Worm (Caenorhabditis elegans): ENCODE data around the gene nhr-232.

nhr-232 gene

ce11 chrV:10292819-10293357, 36.9 kb downstream of the nhr-232 start, which contains the start of gene col-149:
Gene col-149, minus strand, starts transcription at chrV:10292869.
- TF ChIP-seq aly-1 (tag; optimal IDR thresholded peaks at IDR 0.05) (no peak), B0310.2 (tag; optimal IDR thresholded peaks at IDR 0.05) (no peak), tbx-37 (GFP tag; conservative IDR thresholded peaks at IDR 0.05) (no peak), hmg-4 (GFP tag; optimal IDR thresholded peaks at IDR 0.05) (no peak), flt-1 (GFP tag; IDR thresholded peaks at IDR 0.05) (no peak)

- TF ChIP-seq scrt-1 (GFP tag; IDR thresholded peaks at IDR 0.05) = no peak
These were observed 38.6 kb downstream of the nhr-232 start, which contains the start of gene col-150 for ce11 chrV:10294549-10294948. Gene col-150, minus strand, starts transcription at chrV:10294649.

ce11 chrV:10297099-10297498, 41.1 kb downstream of the nhr-232 start, which contains the start of gene B0024.4:
Gene B0024.4, plus strand, starts transcription at chrV:10297399.
- TF ChIP-seq ama-1 (optimal IDR thresholded peaks at IDR 0.05) = no peak
- TF ChIP-seq scrt-1 (GFP tag; IDR thresholded peaks at IDR 0.05) = no peak
- no peak for TF ChIP-seq tbx-11 (GFP tag; IDR thresholded peaks at IDR 0.05)
- TF ChIP-seq hmg-4 (GFP tag; optimal IDR thresholded peaks at IDR 0.05) = no peak
- no peak for TF ChIP-seq sea-1 (GFP tag; conservative IDR thresholded peaks at IDR 0.05)
- TF ChIP-seq ceh-36 (tag; optimal IDR thresholded peaks at IDR 0.05) = no peak
- TF ChIP-seq pes-1 (GFP tag; IDR thresholded peaks at IDR 0.05) = no peak
- TF ChIP-seq flt-1 (GFP tag; IDR thresholded peaks at IDR 0.05) = no peak
- TF ChIP-seq tbx-37 (GFP tag; conservative IDR thresholded peaks at IDR 0.05) = no peak
- TF ChIP-seq B0310.2 (tag; optimal IDR thresholded peaks at IDR 0.05) = no peak
- no peak for TF ChIP-seq ceh-13 (GFP tag; optimal IDR thresholded peaks at IDR 0.05)
- TF ChIP-seq F13C5.2 (tag; optimal IDR thresholded peaks at IDR 0.05) = no peak
- no peak for TF ChIP-seq hmbx-1 (tag; optimal IDR thresholded peaks at IDR 0.05)
- TF ChIP-seq aly-1 (tag; optimal IDR thresholded peaks at IDR 0.05) = no peak

- TF ChIP-seq hmbx-1 (tag; optimal IDR thresholded peaks at IDR 0.05) = no peak
- no peak for TF ChIP-seq tbx-11 (GFP tag; IDR thresholded peaks at IDR 0.05)
- TF ChIP-seq hnd-1 (tag; optimal IDR thresholded peaks at IDR 0.05) = no peak
- TF ChIP-seq sea-1 (GFP tag; conservative IDR thresholded peaks at IDR 0.05) = no peak
- TF ChIP-seq tbx-37 (GFP tag; conservative IDR thresholded peaks at IDR 0.05) = no peak
- TF ChIP-seq F13C5.2 (tag; optimal IDR thresholded peaks at IDR 0.05) = no peak
- no peak for TF ChIP-seq tra-4 (tag; optimal IDR thresholded peaks at IDR 0.05)
- TF ChIP-seq hmg-4 (GFP tag; optimal IDR thresholded peaks at IDR 0.05) = no peak
- TF ChIP-seq ceh-13 (GFP tag; optimal IDR thresholded peaks at IDR 0.05) = no peak
- no peak for TF ChIP-seq flt-1 (GFP tag; IDR thresholded peaks at IDR 0.05)
- TF ChIP-seq ets-7 (tag; optimal IDR thresholded peaks at IDR 0.05) = no peak
- no peak for TF ChIP-seq B0310.2 (tag; optimal IDR thresholded peaks at IDR 0.05)
- TF ChIP-seq aly-1 (tag; optimal IDR thresholded peaks at IDR 0.05) = no peak
- no peak for TF ChIP-seq ceh-36 (tag; optimal IDR thresholded peaks at IDR 0.05)
- TF ChIP-seq ama-1 (optimal IDR thresholded peaks at IDR 0.05) = no peak
- TF ChIP-seq scrt-1 (GFP tag; IDR thresholded peaks at IDR 0.05) = no peak
- no peak for TF ChIP-seq pes-1 (GFP tag; IDR thresholded peaks at IDR 0.05)
These were observed 51.3 kb downstream of the nhr-232 start, which contains the start of gene che-12 for ce11 chrV:10307283-10307682. Gene che-12, minus strand, starts transcription at chrV:10307383.
